Worm (Caenorhabditis elegans) whole organism, young adult: ENCODE measurements around the gene C41C4.9.

Source experiments
- B0336.3 ChIP-seq: fragments of 200-800 bp; sonication (Bioruptor generic); IDR thresholded peaks from 2 replicates; pipeline ENCODE4 v1.3.6; 2022; ENCODE audit warnings: missing genetic modification characterization, missing compliant biosample characterization
- C17E4.6 ChIP-seq: fragments of 200-800 bp; sonication (Bioruptor generic); IDR thresholded peaks from 2 replicates; pipeline ENCODE4 v1.3.6; 2022; ENCODE audit warnings: missing genetic modification reagents, missing genetic modification characterization, missing compliant biosample characterization
- F10E7.11 ChIP-seq: sonication (generic microtip); optimal IDR thresholded peaks from 2 replicates; lab custom pipeline; 2017; ENCODE audit warnings: mild to moderate bottlenecking, missing genetic modification characterization, moderate library complexity, missing compliant biosample characterization
- F39B2.1 ChIP-seq: fragments of 200-800 bp; sonication (Bioruptor generic); IDR thresholded peaks from 2 replicates; pipeline ENCODE4 v1.3.6; 2022; ENCODE audit warnings: missing genetic modification reagents, missing genetic modification characterization, missing compliant biosample characterization
- F55B11.4 ChIP-seq: sonication (generic microtip); optimal IDR thresholded peaks from 2 replicates; lab custom pipeline; 2016; ENCODE audit warnings: missing compliant biosample characterization, missing genetic modification characterization, borderline replicate concordance; ENCODE audit not compliant: insufficient read depth
- K12H6.12 ChIP-seq: fragments of 200-800 bp; sonication (Bioruptor generic); optimal IDR thresholded peaks from 2 replicates; lab custom pipeline; 2018; ENCODE audit warnings: mild to moderate bottlenecking, missing genetic modification characterization, missing compliant biosample characterization
- Y53F4B.3 ChIP-seq: fragments of 200-800 bp; sonication (Bioruptor generic); IDR thresholded peaks from 2 replicates; pipeline ENCODE4 v1.3.6; 2022; ENCODE audit warnings: missing genetic modification reagents, missing genetic modification characterization, missing compliant biosample characterization
- Y53G8AR.9 ChIP-seq: fragments of 200-800 bp; sonication (Bioruptor generic); conservative IDR thresholded peaks from 2 replicates; pipeline ENCODE4 v1.3.6; 2022; ENCODE audit warnings: missing genetic modification reagents, missing genetic modification characterization, missing compliant biosample characterization
- Y67H2A.10 ChIP-seq: fragments of 200-800 bp; sonication (Bioruptor generic); conservative IDR thresholded peaks from 2 replicates; pipeline ENCODE4 v1.3.6; 2022; ENCODE audit warnings: missing genetic modification reagents, missing genetic modification characterization, missing compliant biosample characterization
- ZK185.1 ChIP-seq: sonication (generic microtip); optimal IDR thresholded peaks from 2 replicates; lab custom pipeline; 2016; ENCODE audit warnings: mild to moderate bottlenecking, missing genetic modification characterization, missing compliant biosample characterization; ENCODE audit not compliant: poor library complexity, severe bottlenecking
- aptf-3 ChIP-seq: fragments of 200-800 bp; sonication (Bioruptor generic); IDR thresholded peaks from 2 replicates; pipeline ENCODE4 v1.3.6; 2022; ENCODE audit warnings: missing genetic modification characterization, missing compliant biosample characterization
- atf-7 ChIP-seq: sonication (generic microtip); optimal IDR thresholded peaks from 2 replicates; lab custom pipeline; 2017; ENCODE audit warnings: mild to moderate bottlenecking, missing genetic modification characterization, missing compliant biosample characterization
- bed-2 ChIP-seq: fragments of 200-800 bp; sonication (Bioruptor generic); IDR thresholded peaks from 2 replicates; pipeline ENCODE4 v1.3.6; 2022; ENCODE audit warnings: missing genetic modification reagents, missing genetic modification characterization, missing compliant biosample characterization
- cebp-1 ChIP-seq, 2 experiments: fragments of 200-800 bp in 1 of 2; sonication (Bioruptor generic) in 1 of 2; sonication (generic microtip) in 1 of 2; IDR thresholded peaks in 1 of 2; optimal IDR thresholded peaks in 1 of 2; 2 replicates each; pipeline versions ENCODE4 v1.3.6 to Lab custom; 2017 to 2022; ENCODE audit warnings: missing compliant biosample characterization in 2 of 2, missing genetic modification characterization in 2 of 2, mild to moderate bottlenecking in 1 of 2, missing genetic modification reagents in 1 of 2, moderate library complexity in 1 of 2
- ceh-27 ChIP-seq: fragments of 200-800 bp; sonication (Bioruptor generic); optimal IDR thresholded peaks from 2 replicates; lab custom pipeline; 2018; ENCODE audit warnings: mild to moderate bottlenecking, missing genetic modification characterization, moderate library complexity, missing compliant biosample characterization
- ceh-58 ChIP-seq: fragments of 200-800 bp; sonication (Bioruptor generic); IDR thresholded peaks from 2 replicates; pipeline ENCODE4 v1.3.6; 2022; ENCODE audit warnings: missing genetic modification characterization, missing compliant biosample characterization
- ceh-79 ChIP-seq: sonication (generic microtip); optimal IDR thresholded peaks from 2 replicates; lab custom pipeline; 2017; ENCODE audit warnings: mild to moderate bottlenecking, missing genetic modification characterization, missing compliant biosample characterization
- die-1 ChIP-seq: sonication (generic microtip); optimal IDR thresholded peaks from 2 replicates; lab custom pipeline; 2016; ENCODE audit warnings: missing genotype, mild to moderate bottlenecking, missing genetic modification characterization, missing compliant biosample characterization
- egl-18 ChIP-seq: fragments of 200-800 bp; sonication (Bioruptor generic); IDR thresholded peaks from 2 replicates; pipeline ENCODE4 v1.3.6; 2022; ENCODE audit warnings: missing genetic modification reagents, missing genetic modification characterization, missing compliant biosample characterization
- ets-4 ChIP-seq: fragments of 200-800 bp; sonication (Bioruptor generic); optimal IDR thresholded peaks from 2 replicates; lab custom pipeline; 2018; ENCODE audit warnings: mild to moderate bottlenecking, missing genetic modification characterization, missing compliant biosample characterization
- hlh-12 ChIP-seq: sonication (generic microtip); optimal IDR thresholded peaks from 2 replicates; lab custom pipeline; 2016; ENCODE audit warnings: missing genetic modification characterization, missing compliant biosample characterization
- hmg-20 ChIP-seq: fragments of 200-800 bp; sonication (Bioruptor generic); IDR thresholded peaks from 2 replicates; pipeline ENCODE4 v1.3.6; 2022; ENCODE audit warnings: missing genetic modification reagents, missing genetic modification characterization, missing compliant biosample characterization
- hsf-1 ChIP-seq: fragments of 200-800 bp; sonication (Bioruptor generic); IDR thresholded peaks from 2 replicates; pipeline ENCODE4 v1.3.6; 2022; ENCODE audit warnings: missing genetic modification reagents, missing genetic modification characterization, missing compliant biosample characterization
- lag-1 ChIP-seq: fragments of 200-800 bp; sonication (Bioruptor generic); IDR thresholded peaks from 2 replicates; pipeline ENCODE4 v1.3.6; 2022; ENCODE audit warnings: missing genetic modification reagents, missing genetic modification characterization, missing compliant biosample characterization
- lin-26 ChIP-seq: fragments of 200-800 bp; sonication (Bioruptor generic); IDR thresholded peaks from 2 replicates; pipeline ENCODE4 v1.3.6; 2022; ENCODE audit warnings: missing genetic modification reagents, missing genetic modification characterization, missing compliant biosample characterization
- lin-54 ChIP-seq: fragments of 200-800 bp; sonication (Bioruptor generic); optimal IDR thresholded peaks from 2 replicates; lab custom pipeline; 2018; ENCODE audit warnings: mild to moderate bottlenecking, missing genetic modification characterization, missing compliant biosample characterization
- mes-4 ChIP-seq: sonication (generic microtip); optimal IDR thresholded peaks from 2 replicates; lab custom pipeline; 2016; ENCODE audit warnings: missing genotype, missing genetic modification characterization, missing compliant biosample characterization
- mxl-1 ChIP-seq: sonication (generic microtip); optimal IDR thresholded peaks from 2 replicates; lab custom pipeline; 2016; ENCODE audit warnings: missing genetic modification characterization, missing compliant biosample characterization
- nfyb-1 ChIP-seq: fragments of 200-800 bp; sonication (Bioruptor generic); IDR thresholded peaks from 2 replicates; pipeline ENCODE4 v1.3.6; 2022; ENCODE audit warnings: missing genetic modification reagents, missing genetic modification characterization, missing compliant biosample characterization
- nhr-120 ChIP-seq: fragments of 200-800 bp; sonication (Bioruptor generic); IDR thresholded peaks from 2 replicates; pipeline ENCODE4 v1.3.6; 2022; ENCODE audit warnings: missing genetic modification characterization, missing compliant biosample characterization
- pbrm-1 ChIP-seq: fragments of 200-800 bp; sonication (Bioruptor generic); IDR thresholded peaks from 2 replicates; pipeline ENCODE4 v1.3.6; 2022; ENCODE audit warnings: missing genetic modification reagents, missing genetic modification characterization, missing compliant biosample characterization
- pha-4 ChIP-seq: fragments of 150-350 bp; sonication (generic microtip); optimal IDR thresholded peaks from 2 replicates; lab custom pipeline; 2014; ENCODE audit warnings: missing biosample characterization, missing genetic modification reagents, missing genetic modification characterization
- sdz-38 ChIP-seq: sonication (generic microtip); optimal IDR thresholded peaks from 2 replicates; lab custom pipeline; 2016; ENCODE audit warnings: missing genotype, missing genetic modification characterization, missing compliant biosample characterization
- snpc-4 ChIP-seq, 5 experiments: fragments of 150-350 bp in 1 of 5; sonication (generic microtip) in 4 of 5; optimal IDR thresholded peaks; 2 replicates each; lab custom pipeline; 2014 to 2018; ENCODE audit warnings: missing genetic modification characterization in 5 of 5, missing biosample characterization in 3 of 5, antibody characterized with exemption in 2 of 5, mild to moderate bottlenecking in 2 of 5, missing compliant biosample characterization in 2 of 5, missing genotype in 2 of 5, moderate library complexity in 2 of 5, missing genetic modification reagents in 1 of 5
- tbp1 ChIP-seq: fragments of 200-800 bp; sonication (Bioruptor generic); optimal IDR thresholded peaks from 2 replicates; lab custom pipeline; 2018; ENCODE audit warnings: mild to moderate bottlenecking, missing genetic modification characterization, missing compliant biosample characterization
- unc-130 ChIP-seq: sonication (generic microtip); optimal IDR thresholded peaks from 2 replicates; lab custom pipeline; 2016; ENCODE audit warnings: missing genetic modification reagents, missing genetic modification characterization, missing compliant biosample characterization
- unc-62 ChIP-seq: fragments of 150-350 bp; optimal IDR thresholded peaks from 2 replicates; lab custom pipeline; 2014; ENCODE audit warnings: missing biosample characterization, missing genetic modification reagents, missing genetic modification characterization
- zfh-2 ChIP-seq: fragments of 200-800 bp; sonication (Bioruptor generic); conservative IDR thresholded peaks from 2 replicates; pipeline ENCODE4 v1.3.6; 2022; ENCODE audit warnings: missing genetic modification reagents, missing genetic modification characterization, missing compliant biosample characterization
- zim-3 ChIP-seq: sonication (generic microtip); optimal IDR thresholded peaks from 2 replicates; lab custom pipeline; 2017; ENCODE audit warnings: mild to moderate bottlenecking, missing genetic modification characterization, moderate library complexity, missing compliant biosample characterization
- ztf-22 ChIP-seq: fragments of 200-800 bp; sonication (Bioruptor generic); optimal IDR thresholded peaks from 2 replicates; lab custom pipeline; 2018; ENCODE audit warnings: mild to moderate bottlenecking, missing genetic modification characterization, moderate library complexity, missing compliant biosample characterization
- ztf-28 ChIP-seq: fragments of 200-800 bp; sonication (Bioruptor generic); IDR thresholded peaks from 2 replicates; pipeline ENCODE4 v1.3.6; 2022; ENCODE audit warnings: missing genetic modification reagents, missing genetic modification characterization, missing compliant biosample characterization
- ztf-6 ChIP-seq: fragments of 200-800 bp; sonication (Bioruptor generic); IDR thresholded peaks from 2 replicates; pipeline ENCODE4 v1.3.6; 2022; ENCODE audit warnings: missing genetic modification reagents, missing genetic modification characterization, missing compliant biosample characterization

The C41C4.9 gene

ce11 chrII:8144543-8144942 is 37.1 kb downstream of the C41C4.9 start, which contains the start of gene F10B5.2 (continued):
- TF ChIP-seq Y67H2A.10 (no peak), lin-26 (no peak; the same call in 1 of the 2 replicates), unc-62 (no peak), K12H6.12 (no peak)

- TF ChIP-seq nhr-120 (GFP tag; lab: Robert Waterston, UW) (no peak), bed-2 (GFP tag; lab: Robert Waterston, UW) (no peak), ets-4 (GFP tag; lab: Kevin White, UChicago) (no peak), cebp-1 (GFP tag; IDR thresholded peaks at IDR 0.05; lab: Robert Waterston, UW) (no peak), cebp-1 (tag; optimal IDR thresholded peaks at IDR 0.05; lab: Kevin White, UChicago) (no peak), nfyb-1 (GFP tag; lab: Robert Waterston, UW) (no peak), F10E7.11 (tag; lab: Kevin White, UChicago) (no peak), tbp1 (GFP tag; lab: Kevin White, UChicago) (no peak), ZK185.1 (no peak), B0336.3 (GFP tag; lab: Robert Waterston, UW) (no peak), zim-3 (tag; lab: Kevin White, UChicago) (no peak), zfh-2 (no peak), ztf-28 (GFP tag; lab: Robert Waterston, UW) (no peak), die-1 (tag; lab: Kevin White, UChicago) (no peak), Y53G8AR.9 (no peak), egl-18 (GFP tag; lab: Robert Waterston, UW) (no peak), mxl-1 (tag; lab: Kevin White, UChicago) (no peak), ztf-6 (GFP tag; lab: Robert Waterston, UW) (no peak), mes-4 (tag; lab: Kevin White, UChicago) (no peak), lag-1 (GFP tag; lab: Robert Waterston, UW) (no peak), Y67H2A.10 (no peak)
Measured at ce11 chrII:8149930-8150329, 42.5 kb downstream of the C41C4.9 start, which contains the start of gene F10B5.3. Gene F10B5.3 (minus strand): TSS chrII:8150030.

- no peak for TF ChIP-seq hsf-1 (GFP tag; lab: Robert Waterston, UW)
- TF ChIP-seq Y53G8AR.9 = no peak
- no peak for TF ChIP-seq sdz-38 (tag; lab: Kevin White, UChicago)
- no peak for TF ChIP-seq hlh-12 (tag; lab: Kevin White, UChicago)
- TF ChIP-seq pha-4 = no peak
- TF ChIP-seq, all 124 proteins: peak for 0
Measured at ce11 chrII:8152711-8153325, 45.4 kb downstream of the C41C4.9 start.

ce11 chrII:8156845-8157373 is 49.5 kb downstream of the C41C4.9 start, which contains the start of the genes tub-1 and tmem-138:
Gene tub-1 (minus strand): TSS chrII:8156945.
Gene tmem-138 (plus strand): TSS chrII:8157323.
- no peak for TF ChIP-seq ceh-27 (GFP tag; lab: Kevin White, UChicago)
- no peak for TF ChIP-seq ceh-58
- TF ChIP-seq zfh-2 = no peak
- TF ChIP-seq Y67H2A.10 = no peak

ce11 chrII:8157991-8158390 is 50.5 kb downstream of the C41C4.9 start, which contains the start of gene pch-2:
Gene pch-2 (plus strand): TSS chrII:8158349.
- no peak for TF ChIP-seq atf-7 (tag; lab: Kevin White, UChicago)
- no peak for TF ChIP-seq aptf-3 (GFP tag; lab: Robert Waterston, UW)
- no peak for TF ChIP-seq lin-54 (GFP tag; lab: Kevin White, UChicago)
- no peak for TF ChIP-seq F55B11.4 (tag; lab: Kevin White, UChicago)
- TF ChIP-seq F39B2.1 (GFP tag; lab: Robert Waterston, UW) = no peak
- no peak for TF ChIP-seq C17E4.6 (GFP tag; lab: Robert Waterston, UW)
- TF ChIP-seq pbrm-1 = no peak
- TF ChIP-seq mes-4 (tag; lab: Kevin White, UChicago) = no peak
- no peak for TF ChIP-seq snpc-4 (GFP tag; optimal IDR thresholded peaks at IDR 0.05; lab: Kevin White, UChicago)
- TF ChIP-seq snpc-4 (tag; optimal IDR thresholded peaks at IDR 0.05; lab: Kevin White, UChicago) = peak in 1 of 4 experiments; percentile 50
- no peak for TF ChIP-seq hmg-20 (GFP tag; lab: Robert Waterston, UW)
- no peak for TF ChIP-seq ceh-79 (tag; lab: Kevin White, UChicago)
- no peak for TF ChIP-seq unc-130 (GFP tag; lab: Kevin White, UChicago)
- TF ChIP-seq Y53F4B.3 (GFP tag; lab: Robert Waterston, UW) = no peak
- TF ChIP-seq lin-26 = no peak
- TF ChIP-seq ztf-22 (GFP tag; lab: Kevin White, UChicago) = no peak
